Worm (Caenorhabditis elegans): ENCODE measurements around the gene str-32.

DNA sequence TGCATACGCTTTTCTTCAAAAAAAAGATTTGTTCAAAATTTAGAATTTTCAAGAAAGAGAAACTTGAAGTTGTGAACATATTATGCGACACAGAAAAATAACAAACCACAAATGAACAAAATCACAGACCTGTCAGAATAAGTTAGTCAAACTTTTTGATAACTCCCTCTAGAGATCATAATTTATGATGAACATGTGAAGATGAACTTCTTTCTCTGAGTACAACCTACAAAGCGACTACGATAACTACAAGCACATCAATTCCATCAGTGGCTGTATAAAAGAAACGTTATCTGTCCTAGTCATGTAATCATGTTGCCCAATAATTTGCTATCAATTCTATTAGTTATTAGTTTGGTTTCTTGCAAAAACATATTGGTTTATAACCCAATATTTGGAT lies 14.5 kb upstream of the str-32 start, which contains the start of gene ugt-9:
- TF ChIP-seq him-1 (tag; optimal IDR thresholded peaks at IDR 0.05) (no peak), W03F9.2 (tag; optimal IDR thresholded peaks at IDR 0.05) (no peak)

All from whole organism, L4/young adult.